ENCODE assay signal across 1 fruit fly cellular context in the genomic region with DNA sequence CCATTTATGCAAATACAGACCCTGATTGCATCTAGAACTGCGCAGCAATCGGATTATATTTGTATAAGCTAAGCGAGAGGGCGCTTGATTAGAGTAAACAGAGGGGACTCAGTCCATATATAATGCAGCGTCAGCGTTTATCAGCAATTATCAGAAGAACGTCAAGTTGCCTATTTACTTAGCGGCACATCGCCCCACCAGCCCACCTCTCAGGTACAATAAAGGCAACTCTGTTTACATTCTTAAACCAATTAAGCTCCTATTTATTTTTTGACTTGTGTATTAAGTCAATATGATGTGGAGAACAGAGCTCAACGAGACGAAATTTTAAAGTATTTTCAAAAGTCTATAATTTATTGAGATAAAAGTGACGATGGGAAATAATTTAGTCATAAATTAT.
TF ChIP-seq lines count a peak whose summit lies in the region.

No protein-coding gene starts in this region.

TF ChIP-seq in whole organism, embryonic, 481 proteins besides CTCF, POLR2A, EP300 and RAD21 (continued from another document and continues in another):
- TF ChIP-seq Drgx (GFP tag; IDR thresholded peaks at IDR 0.05; lab: Robert Waterston, UW) (peak; percentile 79), gsb-n (tag; optimal IDR thresholded peaks at IDR 0.05; lab: Kevin White, UChicago) (peak; percentile 87), Gug (GFP tag; IDR thresholded peaks at IDR 0.05; lab: Robert Waterston, UW) (no peak), CG16813 (GFP tag; IDR thresholded peaks at IDR 0.05; lab: Robert Waterston, UW; ENCODE audit: partially characterized antibody) (no peak), her (GFP tag; optimal IDR thresholded peaks at IDR 0.05; lab: Kevin White, UChicago) (peak; percentile 68), Poxn (GFP tag; IDR thresholded peaks at IDR 0.05; lab: Robert Waterston, UW) (no peak), CG11504 (tag; optimal IDR thresholded peaks at IDR 0.05; lab: Kevin White, UChicago) (peak; percentile 81), ewg (GFP tag; optimal IDR thresholded peaks at IDR 0.05; lab: Kevin White, UChicago) (no peak), CG17568 (GFP tag; optimal IDR thresholded peaks at IDR 0.05; lab: Kevin White, UChicago) (peak; percentile 67), hbn (GFP tag; IDR thresholded peaks at IDR 0.05; lab: Robert Waterston, UW; ENCODE audit: partially characterized antibody) (no peak), Elba2 (GFP tag; optimal IDR thresholded peaks at IDR 0.05; lab: Kevin White, UChicago) (no peak), CG7271 (tag; optimal IDR thresholded peaks at IDR 0.05; lab: Kevin White, UChicago) (peak; percentile 74), CG3163 (GFP tag; optimal IDR thresholded peaks at IDR 0.05; lab: Kevin White, UChicago) (no peak), pzg (GFP tag; optimal IDR thresholded peaks at IDR 0.05; lab: Kevin White, UChicago) (no peak), CG30403 (GFP tag; optimal IDR thresholded peaks at IDR 0.05; lab: Kevin White, UChicago) (peak; percentile 40), CG2678 (tag; optimal IDR thresholded peaks at IDR 0.05; lab: Kevin White, UChicago) (peak; percentile 91), crol (GFP tag; IDR thresholded peaks at IDR 0.05; lab: Robert Waterston, UW) (no peak), CG14860 (GFP tag; IDR thresholded peaks at IDR 0.05; lab: Robert Waterston, UW; ENCODE audit: partially characterized antibody) (no peak), dmrt11E (tag; optimal IDR thresholded peaks at IDR 0.05; lab: Kevin White, UChicago) (no peak), maf-S (GFP tag; optimal IDR thresholded peaks at IDR 0.05; lab: Kevin White, UChicago) (peak; percentile 71), CG32532 (GFP tag; IDR thresholded peaks at IDR 0.05; lab: Robert Waterston, UW) (no peak), lola (GFP tag; optimal IDR thresholded peaks at IDR 0.05; lab: Kevin White, UChicago) (peak in 1 of 3 experiments; percentile 35), bbx (GFP tag; IDR thresholded peaks at IDR 0.05; lab: Robert Waterston, UW; ENCODE audit: partially characterized antibody) (no peak), sens-2 (GFP tag; IDR thresholded peaks at IDR 0.05; lab: Robert Waterston, UW) (no peak), fd3F (GFP tag; optimal IDR thresholded peaks at IDR 0.05; lab: Kevin White, UChicago) (no peak), CG43689 (GFP tag; IDR thresholded peaks at IDR 0.05; lab: Robert Waterston, UW) (no peak), nerfin-2 (GFP tag; IDR thresholded peaks at IDR 0.05; lab: Robert Waterston, UW; ENCODE audit: partially characterized antibody) (no peak), CG31388 (GFP tag; optimal IDR thresholded peaks at IDR 0.05; lab: Kevin White, UChicago) (peak; percentile 74), pho (GFP tag; optimal IDR thresholded peaks at IDR 0.05; lab: Kevin White, UChicago) (no peak), abd-A (tag; optimal IDR thresholded peaks at IDR 0.05; lab: Kevin White, UChicago) (no peak), CG10959 (GFP tag; IDR thresholded peaks at IDR 0.05; lab: Robert Waterston, UW) (peak; percentile 74), CG1792 (GFP tag; optimal IDR thresholded peaks at IDR 0.05; lab: Kevin White, UChicago) (peak; percentile 94), E2f1 (GFP tag; IDR thresholded peaks at IDR 0.05; lab: Robert Waterston, UW) (peak; percentile 67; the same call in 1 of the 2 replicates), nmo (GFP tag; optimal IDR thresholded peaks at IDR 0.05; lab: Kevin White, UChicago) (no peak), tap (tag; optimal IDR thresholded peaks at IDR 0.05; lab: Kevin White, UChicago) (peak; percentile 84), Dek (tag; optimal IDR thresholded peaks at IDR 0.05; lab: Kevin White, UChicago) (no peak), CG14965 (GFP tag; optimal IDR thresholded peaks at IDR 0.05; lab: Kevin White, UChicago; ENCODE audit: borderline replicate concordance) (peak; percentile 83), bowl (GFP tag; IDR thresholded peaks at IDR 0.05; lab: Robert Waterston, UW) (no peak), cas (GFP tag; IDR thresholded peaks at IDR 0.05; lab: Robert Waterston, UW) (no peak), Chrac-16 (GFP tag; optimal IDR thresholded peaks at IDR 0.05; lab: Kevin White, UChicago) (no peak), slou (GFP tag; optimal IDR thresholded peaks at IDR 0.05; lab: Kevin White, UChicago) (peak; percentile 81), CG15073 (GFP tag; optimal IDR thresholded peaks at IDR 0.05; lab: Kevin White, UChicago) (no peak), Bteb2 (GFP tag; optimal IDR thresholded peaks at IDR 0.05; lab: Kevin White, UChicago) (no peak), pfk (GFP tag; optimal IDR thresholded peaks at IDR 0.05; lab: Kevin White, UChicago) (peak; percentile 60), Vsx1 (GFP tag; optimal IDR thresholded peaks at IDR 0.05; lab: Kevin White, UChicago) (peak; percentile 98), CG8290 (GFP tag; optimal IDR thresholded peaks at IDR 0.05; lab: Kevin White, UChicago) (peak; percentile 92), CG8290 (tag; optimal IDR thresholded peaks at IDR 0.05; lab: Kevin White, UChicago) (peak in 1 of 2 experiments; percentile 8), CG7987 (GFP tag; optimal IDR thresholded peaks at IDR 0.05; lab: Kevin White, UChicago) (peak; percentile 94), CG8765 (GFP tag; IDR thresholded peaks at IDR 0.05; lab: Robert Waterston, UW) (no peak), CG18011 (GFP tag; optimal IDR thresholded peaks at IDR 0.05; lab: Kevin White, UChicago) (no peak), Usf (GFP tag; optimal IDR thresholded peaks at IDR 0.05; lab: Kevin White, UChicago) (no peak), CG10565 (GFP tag; optimal IDR thresholded peaks at IDR 0.05; lab: Kevin White, UChicago) (peak; percentile 63), CG2116 (GFP tag; optimal IDR thresholded peaks at IDR 0.05; lab: Kevin White, UChicago) (no peak), shn (GFP tag; optimal IDR thresholded peaks at IDR 0.05; lab: Kevin White, UChicago) (no peak), CG10267 (tag; optimal IDR thresholded peaks at IDR 0.05; lab: Kevin White, UChicago) (peak; percentile 70), seq (GFP tag; IDR thresholded peaks at IDR 0.05; lab: Robert Waterston, UW) (peak; percentile 59; the same call in 1 of the 2 replicates), wek (GFP tag; optimal IDR thresholded peaks at IDR 0.05; lab: Kevin White, UChicago) (peak; percentile 88), pita (GFP tag; optimal IDR thresholded peaks at IDR 0.05; lab: Kevin White, UChicago) (no peak), jumu (GFP tag; optimal IDR thresholded peaks at IDR 0.05; lab: Kevin White, UChicago) (peak; percentile 77), CG32772 (GFP tag; IDR thresholded peaks at IDR 0.05; lab: Robert Waterston, UW) (peak; percentile 45; the same call in 1 of the 2 replicates), chinmo (GFP tag; IDR thresholded peaks at IDR 0.05; lab: Robert Waterston, UW; ENCODE audit: partially characterized antibody) (no peak), GATAe (GFP tag; conservative IDR thresholded peaks at IDR 0.05; lab: Robert Waterston, UW) (no peak), dpn (GFP tag; optimal IDR thresholded peaks at IDR 0.05; lab: Kevin White, UChicago) (peak in 1 of 2 experiments; percentile 71), so (GFP tag; IDR thresholded peaks at IDR 0.05; lab: Robert Waterston, UW) (0 out of 3 replicates have a peak, but pooled peaks have one; percentile 44), zen (tag; optimal IDR thresholded peaks at IDR 0.05; lab: Kevin White, UChicago) (peak; percentile 40), Dll (GFP tag; IDR thresholded peaks at IDR 0.05; lab: Robert Waterston, UW; ENCODE audit: partially characterized antibody) (no peak), CG14441 (GFP tag; IDR thresholded peaks at IDR 0.05; lab: Robert Waterston, UW) (peak; percentile 8; the same call in 1 of the 2 replicates), Hey (tag; optimal IDR thresholded peaks at IDR 0.05; lab: Kevin White, UChicago) (no peak), Ets65A (GFP tag; lab: Kevin White, UChicago) (no peak), disco-r (GFP tag; optimal IDR thresholded peaks at IDR 0.05; lab: Kevin White, UChicago) (peak; percentile 62), CG7745 (tag; optimal IDR thresholded peaks at IDR 0.05; lab: Kevin White, UChicago) (no peak), schlank (tag; optimal IDR thresholded peaks at IDR 0.05; lab: Kevin White, UChicago) (peak; percentile 75), Ssrp (tag; optimal IDR thresholded peaks at IDR 0.05; lab: Kevin White, UChicago) (no peak), hkb (optimal IDR thresholded peaks at IDR 0.05; lab: Kevin White, UChicago) (no peak), hkb (GFP tag; IDR thresholded peaks at IDR 0.05; lab: Robert Waterston, UW) (peak; percentile 90), Rx (GFP tag; IDR thresholded peaks at IDR 0.05; lab: Robert Waterston, UW) (peak; percentile 43; the same call in 1 of the 2 replicates), nerfin-1 (tag; optimal IDR thresholded peaks at IDR 0.05; lab: Kevin White, UChicago) (peak; percentile 90), CG15269 (tag; optimal IDR thresholded peaks at IDR 0.05; lab: Kevin White, UChicago) (no peak), CG9215 (GFP tag; IDR thresholded peaks at IDR 0.05; lab: Robert Waterston, UW) (no peak), tup (GFP tag; optimal IDR thresholded peaks at IDR 0.05; lab: Kevin White, UChicago) (no peak), zf30C (GFP tag; optimal IDR thresholded peaks at IDR 0.05; lab: Kevin White, UChicago) (no peak), gfzf (GFP tag; optimal IDR thresholded peaks at IDR 0.05; lab: Kevin White, UChicago) (no peak), CG12104 (GFP tag; optimal IDR thresholded peaks at IDR 0.05; lab: Kevin White, UChicago) (peak; percentile 89), Neu2 (GFP tag; optimal IDR thresholded peaks at IDR 0.05; lab: Kevin White, UChicago; ENCODE audit: borderline replicate concordance) (no peak), MBD-R2 (GFP tag; IDR thresholded peaks at IDR 0.05; lab: Robert Waterston, UW) (no peak), HLHmδ (GFP tag; optimal IDR thresholded peaks at IDR 0.05; lab: Kevin White, UChicago) (peak; percentile 83), CG17829 (tag; optimal IDR thresholded peaks at IDR 0.05; lab: Kevin White, UChicago) (peak; percentile 74), CG12744 (GFP tag; optimal IDR thresholded peaks at IDR 0.05; lab: Kevin White, UChicago) (no peak), cato (GFP tag; optimal IDR thresholded peaks at IDR 0.05; lab: Kevin White, UChicago; ENCODE audit: borderline replicate concordance) (peak; percentile 39), CG11723 (GFP tag; optimal IDR thresholded peaks at IDR 0.05; lab: Kevin White, UChicago) (no peak), CG9876 (GFP tag; optimal IDR thresholded peaks at IDR 0.05; lab: Kevin White, UChicago) (peak; percentile 4), Taf1 (GFP tag; IDR thresholded peaks at IDR 0.05; lab: Robert Waterston, UW) (no peak), dati (GFP tag; IDR thresholded peaks at IDR 0.05; lab: Robert Waterston, UW) (0 out of 2 replicates have a peak, but pooled peaks have one; percentile 42), CG1024 (GFP tag; IDR thresholded peaks at IDR 0.05; lab: Robert Waterston, UW) (peak; percentile 88), Hr3 (GFP tag; optimal IDR thresholded peaks at IDR 0.05; lab: Kevin White, UChicago) (no peak), h (optimal IDR thresholded peaks at IDR 0.05; lab: Kevin White, UChicago) (no peak), CG32767 (GFP tag; IDR thresholded peaks at IDR 0.05; lab: Robert Waterston, UW) (no peak), CG17186 (GFP tag; optimal IDR thresholded peaks at IDR 0.05; lab: Kevin White, UChicago) (peak; percentile 70), HLH4C (GFP tag; IDR thresholded peaks at IDR 0.05; lab: Robert Waterston, UW; ENCODE audit: partially characterized antibody) (no peak), CG6654 (GFP tag; optimal IDR thresholded peaks at IDR 0.05; lab: Kevin White, UChicago) (peak; percentile 60), CG12071 (GFP tag; optimal IDR thresholded peaks at IDR 0.05; lab: Kevin White, UChicago) (peak; percentile 90), Meics (GFP tag; optimal IDR thresholded peaks at IDR 0.05; lab: Kevin White, UChicago) (peak; percentile 78), gro (GFP tag; optimal IDR thresholded peaks at IDR 0.05; lab: Kevin White, UChicago) (peak; percentile 66), CG17328 (GFP tag; IDR thresholded peaks at IDR 0.05; lab: Robert Waterston, UW) (no peak), caup (GFP tag; optimal IDR thresholded peaks at IDR 0.05; lab: Kevin White, UChicago; ENCODE audit: severe bottlenecking) (peak; percentile 80), wdn (GFP tag; IDR thresholded peaks at IDR 0.05; lab: Robert Waterston, UW) (no peak), CrebB (tag; optimal IDR thresholded peaks at IDR 0.05; lab: Kevin White, UChicago) (no peak), Oli (tag; optimal IDR thresholded peaks at IDR 0.05; lab: Kevin White, UChicago) (no peak), Fer2 (tag; optimal IDR thresholded peaks at IDR 0.05; lab: Kevin White, UChicago) (peak; percentile 83), fd96Cb (tag; optimal IDR thresholded peaks at IDR 0.05; lab: Kevin White, UChicago) (peak; percentile 83), YL-1 (GFP tag; optimal IDR thresholded peaks at IDR 0.05; lab: Kevin White, UChicago) (no peak), prd (optimal IDR thresholded peaks at IDR 0.05; lab: Kevin White, UChicago) (no peak), prd (GFP tag; IDR thresholded peaks at IDR 0.05; lab: Robert Waterston, UW) (peak; percentile 56; the same call in 2 of the 3 replicates), CG15011 (GFP tag; optimal IDR thresholded peaks at IDR 0.05; lab: Kevin White, UChicago) (peak; percentile 83), jing (GFP tag; optimal IDR thresholded peaks at IDR 0.05; lab: Kevin White, UChicago) (no peak), croc (GFP tag; conservative IDR thresholded peaks at IDR 0.05; lab: Robert Waterston, UW) (peak; percentile 54; the same call in 2 of the 3 replicates), CoRest (tag; optimal IDR thresholded peaks at IDR 0.05; lab: Kevin White, UChicago) (no peak), sima (GFP tag; optimal IDR thresholded peaks at IDR 0.05; lab: Kevin White, UChicago) (peak; percentile 15), ac (GFP tag; optimal IDR thresholded peaks at IDR 0.05; lab: Kevin White, UChicago) (peak; percentile 42), CG9817 (tag; optimal IDR thresholded peaks at IDR 0.05; lab: Kevin White, UChicago) (peak; percentile 59), lab (GFP tag; optimal IDR thresholded peaks at IDR 0.05; lab: Kevin White, UChicago) (peak; percentile 93), chm (GFP tag; IDR thresholded peaks at IDR 0.05; lab: Robert Waterston, UW) (peak; percentile 56), Nf-YB (GFP tag; optimal IDR thresholded peaks at IDR 0.05; lab: Kevin White, UChicago) (no peak), esg (GFP tag; conservative IDR thresholded peaks at IDR 0.05; lab: Robert Waterston, UW) (no peak), CG4328 (GFP tag; optimal IDR thresholded peaks at IDR 0.05; lab: Kevin White, UChicago) (peak; percentile 74), CG7372 (GFP tag; IDR thresholded peaks at IDR 0.05; lab: Robert Waterston, UW) (no peak), CG31365 (tag; optimal IDR thresholded peaks at IDR 0.05; lab: Kevin White, UChicago) (peak; percentile 74)
